Fruit fly (Drosophila melanogaster): ENCODE data around the gene CG11226.

The CG11226 gene

DNA sequence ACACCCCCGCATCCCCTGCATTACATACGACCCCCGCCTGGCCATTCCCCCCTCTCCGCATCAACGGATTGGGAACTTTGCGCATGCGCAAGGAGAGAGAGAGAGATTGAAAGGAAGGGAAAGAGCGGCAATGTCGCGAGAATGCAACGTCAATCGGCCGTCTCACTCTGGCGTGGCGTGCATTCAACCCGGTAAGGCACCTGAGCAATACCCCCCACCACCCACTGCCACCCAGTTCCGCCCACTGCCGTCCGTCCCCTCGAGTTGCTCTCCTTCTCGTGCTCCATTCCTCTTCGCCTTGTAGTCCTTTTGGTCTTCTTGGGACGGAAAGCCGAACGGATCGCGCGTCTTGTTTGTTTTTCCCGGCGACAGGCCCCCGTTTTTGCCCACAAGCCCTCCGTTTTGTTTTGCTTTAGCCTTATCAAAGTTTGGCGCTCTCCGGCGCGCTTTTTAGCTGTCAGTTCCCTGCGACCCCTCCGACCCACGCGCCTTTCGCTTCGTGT, 2.9 kb downstream of the CG11226 start:
- peak; percentile 98 for TF ChIP-seq EcR (GFP tag; optimal IDR thresholded peaks at IDR 0.05)
- TF ChIP-seq CG34367 (tag; optimal IDR thresholded peaks at IDR 0.05) = peak; percentile 37
- TF ChIP-seq CG10348 (GFP tag; IDR thresholded peaks at IDR 0.05) = no peak
- TF ChIP-seq CG14655 (GFP tag; optimal IDR thresholded peaks at IDR 0.05) = peak; percentile 63
- peak; percentile 56; the same call in 1 of the 3 replicates for TF ChIP-seq fd96Ca (GFP tag; IDR thresholded peaks at IDR 0.05)
- peak; percentile 45 for TF ChIP-seq Pif1A (GFP tag; optimal IDR thresholded peaks at IDR 0.05)
- TF ChIP-seq CG8301 (tag; optimal IDR thresholded peaks at IDR 0.05) = peak; percentile 39
- TF ChIP-seq CG8159 (tag; optimal IDR thresholded peaks at IDR 0.05) = peak; percentile 55
- no peak; the same call in 1 of the 2 replicates for TF ChIP-seq CG32121 (GFP tag; IDR thresholded peaks at IDR 0.05)
- peak; percentile 63 for TF ChIP-seq CG15710 (tag; optimal IDR thresholded peaks at IDR 0.05)
- peak; percentile 46 for TF ChIP-seq Pif1B (GFP tag; optimal IDR thresholded peaks at IDR 0.05)
- TF ChIP-seq CG12605 (GFP tag; IDR thresholded peaks at IDR 0.05) = peak; percentile 7; the same call in 1 of the 2 replicates
- TF ChIP-seq CG9948 (tag; optimal IDR thresholded peaks at IDR 0.05) = peak; percentile 33
- peak; percentile 76 for TF ChIP-seq gl (tag; optimal IDR thresholded peaks at IDR 0.05)
- TF ChIP-seq D1 (tag; optimal IDR thresholded peaks at IDR 0.05) = no peak
- peak; percentile 46 for TF ChIP-seq Snoo (tag; optimal IDR thresholded peaks at IDR 0.05)
- TF ChIP-seq rn (GFP tag; IDR thresholded peaks at IDR 0.05) = peak; percentile 46; the same call in 1 of the 2 replicates
- peak; percentile 47 for TF ChIP-seq Ets98B (GFP tag; IDR thresholded peaks at IDR 0.05)
- TF ChIP-seq CG13204 (GFP tag; optimal IDR thresholded peaks at IDR 0.05) = peak; percentile 97
- TF ChIP-seq CG4496 (GFP tag; IDR thresholded peaks at IDR 0.05) = peak; percentile 56
- peak; percentile 18 for TF ChIP-seq CG17806 (tag; optimal IDR thresholded peaks at IDR 0.05)

DNA sequence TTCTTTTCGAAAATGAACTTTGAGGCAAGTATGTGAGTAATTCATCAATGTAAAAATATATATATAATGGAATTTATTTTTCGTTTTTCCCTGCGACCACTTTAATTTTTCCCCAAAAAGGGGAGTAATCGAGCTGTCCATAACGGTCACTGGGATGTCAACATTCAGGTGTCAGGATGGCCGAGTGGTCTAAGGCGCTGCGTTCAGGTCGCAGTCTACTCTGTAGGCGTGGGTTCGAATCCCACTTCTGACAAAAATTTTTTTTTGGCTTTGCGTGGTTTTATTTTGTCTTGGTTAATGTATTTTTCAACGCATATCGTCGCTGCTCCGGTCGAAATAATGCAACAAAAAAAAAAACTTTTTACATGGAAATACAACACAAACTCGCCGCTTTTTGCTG, 6.2 kb downstream of the CG11226 start:
- TF ChIP-seq Pif1A (GFP tag; optimal IDR thresholded peaks at IDR 0.05) (no peak), CG8301 (tag; optimal IDR thresholded peaks at IDR 0.05) (no peak), CG13204 (GFP tag; optimal IDR thresholded peaks at IDR 0.05) (no peak), Ets98B (GFP tag; IDR thresholded peaks at IDR 0.05) (no peak), CG10348 (GFP tag; IDR thresholded peaks at IDR 0.05) (no peak), CG17806 (tag; optimal IDR thresholded peaks at IDR 0.05) (no peak)

DNA sequence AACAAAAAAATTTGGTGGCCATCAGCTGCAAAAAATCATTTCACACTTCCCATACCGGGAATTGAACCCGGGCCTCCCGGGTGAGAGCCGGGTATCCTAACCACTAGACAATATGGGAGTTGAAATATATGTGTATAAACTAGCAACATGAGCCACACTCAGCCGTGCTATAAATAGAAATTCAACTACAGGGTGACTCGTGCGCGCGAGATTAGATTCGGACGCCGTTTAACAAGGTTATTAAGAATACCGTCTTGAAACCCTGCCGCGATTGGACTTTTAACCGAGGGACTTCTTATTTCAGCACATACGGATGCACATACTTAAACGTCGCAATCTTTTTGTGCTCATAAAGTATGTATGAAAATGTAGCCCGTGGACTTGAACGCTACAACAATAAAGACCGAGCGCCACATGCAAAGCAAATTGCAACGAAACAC, 10.8 kb downstream of the CG11226 start:
- TF ChIP-seq CG9948 (tag; optimal IDR thresholded peaks at IDR 0.05) = no peak
- peak; percentile 64 for TF ChIP-seq gl (tag; optimal IDR thresholded peaks at IDR 0.05)
- no peak for TF ChIP-seq Pif1A (GFP tag; optimal IDR thresholded peaks at IDR 0.05)
- peak; percentile 11 for TF ChIP-seq CG8159 (tag; optimal IDR thresholded peaks at IDR 0.05)
- TF ChIP-seq D1 (tag; optimal IDR thresholded peaks at IDR 0.05) = no peak
- peak; percentile 33; the same call in 1 of the 2 replicates for TF ChIP-seq CG12605 (GFP tag; IDR thresholded peaks at IDR 0.05)
- no peak for TF ChIP-seq CG14655 (GFP tag; optimal IDR thresholded peaks at IDR 0.05)
- TF ChIP-seq rn (GFP tag; IDR thresholded peaks at IDR 0.05) = no peak
- TF ChIP-seq EcR (GFP tag; optimal IDR thresholded peaks at IDR 0.05) = peak; percentile 16
- TF ChIP-seq CG34367 (tag; optimal IDR thresholded peaks at IDR 0.05) = no peak
- TF ChIP-seq Ets98B (GFP tag; IDR thresholded peaks at IDR 0.05) = peak; percentile 26; the same call in 1 of the 2 replicates
- peak; percentile 3 for TF ChIP-seq Snoo (tag; optimal IDR thresholded peaks at IDR 0.05)
- TF ChIP-seq fd96Ca (GFP tag; IDR thresholded peaks at IDR 0.05) = 0 out of 3 replicates have a peak, but pooled peaks have one; percentile 27
- no peak for TF ChIP-seq CG15710 (tag; optimal IDR thresholded peaks at IDR 0.05)
- peak; percentile 24 for TF ChIP-seq CG13204 (GFP tag; optimal IDR thresholded peaks at IDR 0.05)
- TF ChIP-seq CG4496 (GFP tag; IDR thresholded peaks at IDR 0.05) = 0 out of 3 replicates have a peak, but pooled peaks have one; percentile 41
- TF ChIP-seq Pif1B (GFP tag; optimal IDR thresholded peaks at IDR 0.05) = no peak

DNA sequence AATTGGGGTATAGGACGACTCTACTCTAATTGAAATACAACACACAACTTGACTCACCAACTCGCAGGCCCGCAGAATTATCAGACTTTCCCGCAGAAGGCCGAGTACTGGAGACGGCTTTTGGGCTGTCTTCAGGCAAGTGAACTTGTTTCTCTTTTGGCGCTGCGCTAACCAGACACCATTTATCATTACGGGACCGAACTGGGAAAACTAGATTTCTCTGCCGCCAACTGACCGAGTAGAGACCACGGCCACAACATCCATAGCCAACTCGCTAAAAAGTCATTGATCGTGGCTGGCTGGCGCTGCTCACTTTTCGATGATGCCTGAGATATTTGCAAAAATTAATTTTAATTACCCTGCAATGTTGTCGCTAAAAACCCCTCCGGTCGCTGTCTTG, 12.1 kb downstream of the CG11226 start:
- TF ChIP-seq gl (tag; optimal IDR thresholded peaks at IDR 0.05) (no peak), Pif1A (GFP tag; optimal IDR thresholded peaks at IDR 0.05) (no peak), EcR (GFP tag; optimal IDR thresholded peaks at IDR 0.05) (peak; percentile 64), CG4496 (GFP tag; IDR thresholded peaks at IDR 0.05) (0 out of 3 replicates have a peak, but pooled peaks have one; percentile 45), D1 (tag; optimal IDR thresholded peaks at IDR 0.05) (no peak), CG14655 (GFP tag; optimal IDR thresholded peaks at IDR 0.05) (no peak), CG8301 (tag; optimal IDR thresholded peaks at IDR 0.05) (no peak), fd96Ca (GFP tag; IDR thresholded peaks at IDR 0.05) (no peak)

DNA sequence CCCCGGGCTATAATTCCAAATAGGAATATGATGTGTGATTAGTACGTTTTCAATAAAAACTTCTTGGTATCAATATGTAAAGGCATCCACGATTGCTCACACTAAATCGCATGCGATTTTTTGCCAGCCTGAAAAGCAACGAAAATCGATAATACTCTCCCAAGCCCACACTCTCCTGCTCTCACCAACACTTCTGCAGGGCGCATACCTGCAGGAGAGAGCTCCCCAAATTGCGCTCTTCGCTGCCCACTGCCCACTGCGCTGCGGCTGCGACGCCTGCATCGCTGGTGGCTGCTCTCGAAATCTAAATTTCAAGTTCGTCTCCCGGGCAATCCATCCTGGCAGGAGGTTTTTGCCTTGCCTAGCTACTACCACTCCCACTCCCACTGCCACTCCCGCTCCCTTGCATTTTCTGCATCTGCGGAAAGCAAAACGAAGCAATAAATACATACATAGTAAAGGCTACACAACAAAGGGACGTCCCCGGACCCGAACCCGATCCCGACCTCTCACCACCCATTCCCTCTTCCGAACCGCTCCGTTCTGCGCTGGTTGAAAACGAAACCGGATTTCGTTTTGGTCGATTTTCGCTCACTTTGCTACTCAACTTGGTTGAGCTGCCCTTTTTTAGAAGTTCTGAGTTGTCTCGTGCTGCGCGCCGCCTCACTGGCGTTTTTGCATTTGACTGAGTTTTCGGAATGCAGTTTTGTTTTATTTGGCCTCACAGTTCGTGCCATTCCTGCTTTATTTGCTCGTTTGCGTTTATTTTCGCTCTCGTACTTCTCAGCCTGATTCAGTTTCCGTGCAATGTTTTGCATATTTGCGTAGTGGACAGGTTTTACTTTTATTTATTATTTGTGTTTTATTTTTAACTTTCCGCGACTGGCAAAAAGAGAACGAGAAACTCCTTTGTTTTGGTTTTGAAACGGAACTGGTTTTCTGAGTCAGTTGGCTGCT, 14.6 kb downstream of the CG11226 start:
- TF ChIP-seq rn (GFP tag; IDR thresholded peaks at IDR 0.05) (no peak), Ets98B (GFP tag; IDR thresholded peaks at IDR 0.05) (no peak), CG8159 (tag; optimal IDR thresholded peaks at IDR 0.05) (peak; percentile 88), Snoo (tag; optimal IDR thresholded peaks at IDR 0.05) (peak; percentile 73), CG9948 (tag; optimal IDR thresholded peaks at IDR 0.05) (peak; percentile 75), fd96Ca (GFP tag; IDR thresholded peaks at IDR 0.05) (peak; percentile 54; the same call in 2 of the 3 replicates), CG12605 (GFP tag; IDR thresholded peaks at IDR 0.05) (peak; percentile 77), CG10348 (GFP tag; IDR thresholded peaks at IDR 0.05) (no peak), CG13204 (GFP tag; optimal IDR thresholded peaks at IDR 0.05) (peak; percentile 90), CG34367 (tag; optimal IDR thresholded peaks at IDR 0.05) (peak; percentile 86), CG15710 (tag; optimal IDR thresholded peaks at IDR 0.05) (peak; percentile 83), Pif1B (GFP tag; optimal IDR thresholded peaks at IDR 0.05) (peak; percentile 81), CG4496 (GFP tag; IDR thresholded peaks at IDR 0.05) (peak; percentile 60), CG32121 (GFP tag; IDR thresholded peaks at IDR 0.05) (peak; percentile 29), CG14655 (GFP tag; optimal IDR thresholded peaks at IDR 0.05) (peak; percentile 63), CG17806 (tag; optimal IDR thresholded peaks at IDR 0.05) (peak; percentile 74), gl (tag; optimal IDR thresholded peaks at IDR 0.05) (peak; percentile 97), CG8301 (tag; optimal IDR thresholded peaks at IDR 0.05) (peak; percentile 23), EcR (GFP tag; optimal IDR thresholded peaks at IDR 0.05) (peak; percentile 91), D1 (tag; optimal IDR thresholded peaks at IDR 0.05) (peak; percentile 69), Pif1A (GFP tag; optimal IDR thresholded peaks at IDR 0.05) (peak; percentile 80)
